Fruit fly (Drosophila melanogaster): Measurements from ENCODE around the gene Rrp40.

Rrp40 gene

dm6 chr2L:1729607-1730011, 1.1 kb downstream of the Rrp40 start, which contains the start of the genes Eno and CG31937 (continued):
- TF ChIP-seq h (optimal IDR thresholded peaks at IDR 0.05) (no peak), CG11696 (GFP tag; IDR thresholded peaks at IDR 0.05) (no peak), NC2β (GFP tag; optimal IDR thresholded peaks at IDR 0.05) (peak; percentile 28), CG14441 (GFP tag; IDR thresholded peaks at IDR 0.05) (peak; percentile 69), odd (GFP tag; optimal IDR thresholded peaks at IDR 0.05) (peak; percentile 15), sd (tag; optimal IDR thresholded peaks at IDR 0.05) (no peak), CG3726 (GFP tag; IDR thresholded peaks at IDR 0.05) (no peak), CG9932 (GFP tag; IDR thresholded peaks at IDR 0.05) (peak; percentile 83), dpn (GFP tag; optimal IDR thresholded peaks at IDR 0.05) (peak; percentile 12 to 39), pb (GFP tag; optimal IDR thresholded peaks at IDR 0.05) (no peak), Mad (GFP tag; optimal IDR thresholded peaks at IDR 0.05) (no peak), CG6813 (GFP tag; optimal IDR thresholded peaks at IDR 0.05) (peak; percentile 1), sima (GFP tag; optimal IDR thresholded peaks at IDR 0.05) (no peak), fd3F (GFP tag; optimal IDR thresholded peaks at IDR 0.05) (peak; percentile 3), Deaf1 (tag; optimal IDR thresholded peaks at IDR 0.05) (no peak), Ptx1 (GFP tag; IDR thresholded peaks at IDR 0.05) (peak; percentile 59), lov (optimal IDR thresholded peaks at IDR 0.05) (no peak), lov (GFP tag; IDR thresholded peaks at IDR 0.05) (no peak), CG17186 (GFP tag; optimal IDR thresholded peaks at IDR 0.05) (no peak), zf30C (GFP tag; optimal IDR thresholded peaks at IDR 0.05) (no peak), kah (GFP tag; optimal IDR thresholded peaks at IDR 0.05) (no peak), Dad (GFP tag; optimal IDR thresholded peaks at IDR 0.05) (no peak), CG18262 (tag; optimal IDR thresholded peaks at IDR 0.05) (peak; percentile 22), CG2199 (GFP tag; IDR thresholded peaks at IDR 0.05) (no peak), CG5245 (GFP tag; optimal IDR thresholded peaks at IDR 0.05) (no peak), CG18599 (GFP tag; optimal IDR thresholded peaks at IDR 0.05) (peak; percentile 39), repo (GFP tag; optimal IDR thresholded peaks at IDR 0.05) (no peak), grn (GFP tag; optimal IDR thresholded peaks at IDR 0.05) (no peak), disco-r (GFP tag; optimal IDR thresholded peaks at IDR 0.05) (peak; percentile 19), Eip74EF (GFP tag; optimal IDR thresholded peaks at IDR 0.05) (no peak), CG34224 (GFP tag; IDR thresholded peaks at IDR 0.05; ENCODE audit: partially characterized antibody) (no peak), CG10431 (GFP tag; optimal IDR thresholded peaks at IDR 0.05) (no peak), Rfx (GFP tag; IDR thresholded peaks at IDR 0.05) (peak; percentile 67), CG33213 (GFP tag; optimal IDR thresholded peaks at IDR 0.05) (no peak), pho (GFP tag; optimal IDR thresholded peaks at IDR 0.05) (peak; percentile 37), CG11504 (tag; optimal IDR thresholded peaks at IDR 0.05) (peak; percentile 48), vfl (GFP tag; optimal IDR thresholded peaks at IDR 0.05) (peak; percentile 27), abd-A (tag; optimal IDR thresholded peaks at IDR 0.05) (no peak), Stat92E (GFP tag; optimal IDR thresholded peaks at IDR 0.05) (no peak), CG15514 (GFP tag; optimal IDR thresholded peaks at IDR 0.05) (peak; percentile 52), MBD-R2 (GFP tag; IDR thresholded peaks at IDR 0.05) (peak; percentile 86), CG17912 (GFP tag; optimal IDR thresholded peaks at IDR 0.05) (no peak), tio (GFP tag; optimal IDR thresholded peaks at IDR 0.05) (peak; percentile 29), Optix (GFP tag; IDR thresholded peaks at IDR 0.05) (0 out of 3 replicates have a peak, but pooled peaks have one; percentile 8), Ets97D (GFP tag; optimal IDR thresholded peaks at IDR 0.05) (no peak), mam (GFP tag; optimal IDR thresholded peaks at IDR 0.05) (peak; percentile 59), CG6683 (GFP tag; optimal IDR thresholded peaks at IDR 0.05) (no peak), CG5953 (GFP tag; IDR thresholded peaks at IDR 0.05) (no peak), CG10654 (GFP tag; optimal IDR thresholded peaks at IDR 0.05) (no peak), aop (GFP tag; IDR thresholded peaks at IDR 0.05) (no peak), Atf3 (GFP tag; optimal IDR thresholded peaks at IDR 0.05) (no peak), ro (GFP tag; IDR thresholded peaks at IDR 0.05) (no peak)

Data from whole organism, embryonic.